Worm (Caenorhabditis elegans) whole organism, early embryonic: ENCODE results near the gene zyg-11.

Experiments used
- B0310.2 ChIP-seq: sonication (generic microtip); optimal IDR thresholded peaks from 2 replicates; lab custom pipeline; 2016; ENCODE audit warnings: mild to moderate bottlenecking, missing genetic modification characterization, missing compliant biosample characterization
- F13C5.2 ChIP-seq: sonication (generic microtip); optimal IDR thresholded peaks from 2 replicates; lab custom pipeline; 2017; ENCODE audit warnings: mild to moderate bottlenecking, missing genetic modification characterization, inconsistent platforms, missing compliant biosample characterization
- aly-1 ChIP-seq: sonication (generic microtip); optimal IDR thresholded peaks from 2 replicates; lab custom pipeline; 2016; ENCODE audit warnings: missing genetic modification characterization, missing compliant biosample characterization
- ama-1 ChIP-seq: fragments of 150-350 bp; optimal IDR thresholded peaks from 2 replicates; lab custom pipeline; 2014
- ceh-13 ChIP-seq: fragments of 200-800 bp; sonication (Bioruptor generic); optimal IDR thresholded peaks from 2 replicates; lab custom pipeline; 2018; ENCODE audit warnings: mild to moderate bottlenecking, missing genetic modification characterization, missing compliant biosample characterization
- ceh-36 ChIP-seq: sonication (generic microtip); optimal IDR thresholded peaks from 2 replicates; lab custom pipeline; 2016; ENCODE audit warnings: missing genetic modification characterization, inconsistent platforms, missing compliant biosample characterization
- ets-7 ChIP-seq: sonication (generic microtip); optimal IDR thresholded peaks from 2 replicates; lab custom pipeline; 2016; ENCODE audit warnings: missing genotype, missing genetic modification characterization, missing compliant biosample characterization
- flt-1 ChIP-seq: fragments of 200-800 bp; sonication (Bioruptor generic); IDR thresholded peaks from 2 replicates; pipeline ENCODE4 v1.3.6; 2022; ENCODE audit warnings: missing genetic modification characterization, missing compliant biosample characterization
- hmbx-1 ChIP-seq: sonication (generic microtip); optimal IDR thresholded peaks from 2 replicates; lab custom pipeline; 2016; ENCODE audit warnings: mild to moderate bottlenecking, missing genetic modification characterization, missing compliant biosample characterization
- hmg-4 ChIP-seq: fragments of 200-800 bp; sonication (Bioruptor generic); optimal IDR thresholded peaks from 2 replicates; lab custom pipeline; 2018; ENCODE audit warnings: mild to moderate bottlenecking, missing genetic modification characterization, missing compliant biosample characterization
- hnd-1 ChIP-seq: sonication (generic microtip); optimal IDR thresholded peaks from 2 replicates; lab custom pipeline; 2016; ENCODE audit warnings: missing genetic modification characterization, missing compliant biosample characterization
- pes-1 ChIP-seq: fragments of 200-800 bp; sonication (Bioruptor generic); IDR thresholded peaks from 2 replicates; pipeline ENCODE4 v1.3.6; 2022; ENCODE audit warnings: missing genetic modification reagents, missing genetic modification characterization, missing compliant biosample characterization
- scrt-1 ChIP-seq: fragments of 200-800 bp; sonication (Bioruptor generic); IDR thresholded peaks from 2 replicates; pipeline ENCODE4 v1.3.6; 2022; ENCODE audit warnings: missing genetic modification characterization, missing compliant biosample characterization
- sea-1 ChIP-seq: fragments of 200-800 bp; sonication (Bioruptor generic); conservative IDR thresholded peaks from 2 replicates; pipeline ENCODE4 v1.3.6; 2022; ENCODE audit warnings: missing genetic modification characterization, missing compliant biosample characterization
- tbx-11 ChIP-seq: fragments of 200-800 bp; sonication (Bioruptor generic); IDR thresholded peaks from 2 replicates; pipeline ENCODE4 v1.3.6; 2022; ENCODE audit warnings: missing genetic modification characterization, missing compliant biosample characterization
- tbx-37 ChIP-seq: fragments of 200-800 bp; sonication (Bioruptor generic); conservative IDR thresholded peaks from 2 replicates; pipeline ENCODE4 v1.3.6; 2022; ENCODE audit warnings: missing genetic modification reagents, missing genetic modification characterization, missing compliant biosample characterization
- tra-4 ChIP-seq: sonication (generic microtip); optimal IDR thresholded peaks from 2 replicates; lab custom pipeline; 2017; ENCODE audit warnings: missing genetic modification characterization, missing compliant biosample characterization

Gene zyg-11

ce11 chrII:8034617-8035016 lies 17.1 kb downstream of the zyg-11 start:
- no peak for TF ChIP-seq tra-4 (tag; lab: Kevin White, UChicago)
- no peak for TF ChIP-seq pes-1 (GFP tag; lab: Robert Waterston, UW)
- TF ChIP-seq ceh-13 (GFP tag; lab: Kevin White, UChicago), result no peak
- no peak for TF ChIP-seq sea-1 (GFP tag; lab: Robert Waterston, UW)
- no peak for TF ChIP-seq tbx-37 (GFP tag; lab: Robert Waterston, UW)
- TF ChIP-seq F13C5.2, result no peak
- TF ChIP-seq hmbx-1 (tag; lab: Kevin White, UChicago), result no peak
- no peak for TF ChIP-seq hmg-4 (GFP tag; lab: Kevin White, UChicago)
- no peak for TF ChIP-seq B0310.2 (tag; lab: Kevin White, UChicago)
- no peak for TF ChIP-seq hnd-1 (tag; lab: Kevin White, UChicago)
- TF ChIP-seq ceh-36 (tag; lab: Kevin White, UChicago), result no peak

- no peak for TF ChIP-seq ama-1 (lab: Kevin White, UChicago)
- TF ChIP-seq tbx-37 (GFP tag; lab: Robert Waterston, UW), result no peak
- TF ChIP-seq hnd-1 (tag; lab: Kevin White, UChicago), result no peak
Measured at ce11 chrII:8035667-8036066, 18.2 kb downstream of the zyg-11 start, which contains the start of gene sap-49. sap-49 (minus strand) TSS chrII:8035767.

DNA sequence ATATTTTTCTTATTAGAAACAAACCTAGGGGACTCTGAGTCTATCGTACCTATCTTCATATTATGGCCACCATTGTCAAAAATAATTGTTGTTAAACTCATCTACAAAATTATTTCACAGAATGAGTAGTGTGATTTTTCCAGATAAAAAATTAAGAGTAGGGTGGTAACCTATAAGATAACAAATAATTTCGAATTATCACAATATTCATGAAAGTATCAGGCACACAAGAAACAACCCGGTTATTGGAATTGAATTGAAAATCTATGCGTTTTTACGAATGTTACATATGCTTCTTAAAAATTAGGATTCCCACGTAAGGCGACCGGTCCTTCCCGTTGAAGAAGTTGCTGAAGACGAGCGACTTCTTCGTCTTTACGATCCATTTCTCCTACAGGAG lies 19.8 kb downstream of the zyg-11 start, which contains the start of gene arp-6:
arp-6 (minus strand) TSS at position 101 of the 400 bp plus-strand sequence.
- no peak for TF ChIP-seq aly-1
- no peak for TF ChIP-seq ceh-13 (GFP tag; lab: Kevin White, UChicago)
- TF ChIP-seq sea-1 (GFP tag; lab: Robert Waterston, UW), result no peak
- no peak for TF ChIP-seq pes-1 (GFP tag; lab: Robert Waterston, UW)
- TF ChIP-seq tra-4 (tag; lab: Kevin White, UChicago), result no peak
- TF ChIP-seq ceh-36 (tag; lab: Kevin White, UChicago), result no peak
- TF ChIP-seq scrt-1 (GFP tag; lab: Robert Waterston, UW), result no peak
- TF ChIP-seq hnd-1 (tag; lab: Kevin White, UChicago), result no peak
- no peak for TF ChIP-seq F13C5.2

- no peak for TF ChIP-seq ets-7 (tag; lab: Kevin White, UChicago)
- TF ChIP-seq flt-1 (GFP tag; lab: Robert Waterston, UW), result no peak
- no peak for TF ChIP-seq tbx-37 (GFP tag; lab: Robert Waterston, UW)
- no peak for TF ChIP-seq ceh-36 (tag; lab: Kevin White, UChicago)
- TF ChIP-seq tra-4 (tag; lab: Kevin White, UChicago), result no peak
- no peak for TF ChIP-seq sea-1 (GFP tag; lab: Robert Waterston, UW)
- TF ChIP-seq ama-1 (lab: Kevin White, UChicago), result no peak
- no peak for TF ChIP-seq scrt-1 (GFP tag; lab: Robert Waterston, UW)
- TF ChIP-seq hmg-4 (GFP tag; lab: Kevin White, UChicago), result no peak
- no peak for TF ChIP-seq hnd-1 (tag; lab: Kevin White, UChicago)
- no peak for TF ChIP-seq aly-1
- no peak for TF ChIP-seq B0310.2 (tag; lab: Kevin White, UChicago)
- no peak for TF ChIP-seq pes-1 (GFP tag; lab: Robert Waterston, UW)
- no peak for TF ChIP-seq hmbx-1 (tag; lab: Kevin White, UChicago)
- TF ChIP-seq ceh-13 (GFP tag; lab: Kevin White, UChicago), result no peak
Measured at ce11 chrII:8037863-8038262, 20.4 kb downstream of the zyg-11 start, which contains the start of gene C08B11.9. C08B11.9 (minus strand) TSS chrII:8038169.

ce11 chrII:8039416-8039815 lies 21.9 kb downstream of the zyg-11 start, which contains the start of the genes ubh-4 and algn-6:
ubh-4 (minus strand) TSS chrII:8039597.
algn-6 (plus strand) TSS chrII:8039802.
- no peak for TF ChIP-seq ets-7 (tag; lab: Kevin White, UChicago)
- TF ChIP-seq hmbx-1 (tag; lab: Kevin White, UChicago), result no peak
- TF ChIP-seq tra-4 (tag; lab: Kevin White, UChicago), result no peak
- no peak for TF ChIP-seq aly-1
- TF ChIP-seq tbx-37 (GFP tag; lab: Robert Waterston, UW), result 0 out of 2 replicates have a peak, but pooled peaks have one; percentile 7
- TF ChIP-seq tbx-11 (GFP tag; lab: Robert Waterston, UW), result no peak
- no peak for TF ChIP-seq hmg-4 (GFP tag; lab: Kevin White, UChicago)

DNA sequence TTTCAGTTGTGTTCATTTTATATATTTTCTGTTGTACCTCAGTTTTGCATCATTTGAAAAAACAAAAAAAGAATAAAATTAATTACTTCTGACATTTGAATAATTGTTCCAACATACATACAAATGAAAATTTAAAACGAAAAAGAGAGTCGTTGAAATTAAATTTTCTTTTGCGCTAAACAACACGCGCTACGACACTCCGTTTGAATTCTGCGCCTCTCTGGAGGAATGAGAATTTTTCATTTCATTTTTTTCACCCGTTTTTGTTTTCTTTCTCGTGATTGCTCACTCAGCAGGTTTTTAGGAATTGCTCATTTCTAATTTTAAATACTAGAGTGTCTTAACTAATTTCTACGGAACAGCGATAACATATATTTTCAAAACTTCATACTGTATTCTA lies 24.2 kb downstream of the zyg-11 start:
- TF ChIP-seq flt-1 (GFP tag; lab: Robert Waterston, UW), result no peak
- TF ChIP-seq ama-1 (lab: Kevin White, UChicago), result no peak
- TF ChIP-seq ets-7 (tag; lab: Kevin White, UChicago), result no peak
- TF ChIP-seq aly-1, result no peak
- TF ChIP-seq F13C5.2, result no peak
- no peak for TF ChIP-seq hnd-1 (tag; lab: Kevin White, UChicago)
- no peak for TF ChIP-seq pes-1 (GFP tag; lab: Robert Waterston, UW)
- no peak for TF ChIP-seq hmg-4 (GFP tag; lab: Kevin White, UChicago)
- TF ChIP-seq ceh-36 (tag; lab: Kevin White, UChicago), result no peak
- TF ChIP-seq tra-4 (tag; lab: Kevin White, UChicago), result no peak
- no peak for TF ChIP-seq scrt-1 (GFP tag; lab: Robert Waterston, UW)
- TF ChIP-seq ceh-13 (GFP tag; lab: Kevin White, UChicago), result no peak
- TF ChIP-seq hmbx-1 (tag; lab: Kevin White, UChicago), result no peak
- no peak for TF ChIP-seq sea-1 (GFP tag; lab: Robert Waterston, UW)
- TF ChIP-seq B0310.2 (tag; lab: Kevin White, UChicago), result no peak
- TF ChIP-seq tbx-11 (GFP tag; lab: Robert Waterston, UW), result no peak
- no peak for TF ChIP-seq tbx-37 (GFP tag; lab: Robert Waterston, UW)

ce11 chrII:8042289-8042688 lies 24.8 kb downstream of the zyg-11 start, which contains the start of gene T05H10.1:
T05H10.1 (plus strand) TSS chrII:8042589.
- TF ChIP-seq pes-1 (GFP tag; lab: Robert Waterston, UW) (no peak), scrt-1 (GFP tag; lab: Robert Waterston, UW) (no peak), ceh-36 (tag; lab: Kevin White, UChicago) (no peak), tbx-11 (GFP tag; lab: Robert Waterston, UW) (no peak), ets-7 (tag; lab: Kevin White, UChicago) (no peak), ama-1 (lab: Kevin White, UChicago) (no peak), tra-4 (tag; lab: Kevin White, UChicago) (no peak)
